Fruit fly (Drosophila melanogaster): Measurements from ENCODE around the gene CG11550.

- TF ChIP-seq ttk (optimal IDR thresholded peaks at IDR 0.05) (no peak), h (optimal IDR thresholded peaks at IDR 0.05) (no peak)
Observed at dm6 chr3R:31701934-31702333, 22.3 kb upstream of the CG11550 start.
